Worm (Caenorhabditis elegans): ENCODE measurements around the gene srbc-14.

Gene srbc-14

ce11 chrV:17077889-17078288 lies 6.4 kb upstream of the srbc-14 start, which contains the start of gene T05E12.3:
Gene T05E12.3 (minus strand): TSS chrV:17077989.
- TF ChIP-seq ceh-32 (tag; optimal IDR thresholded peaks at IDR 0.05; ENCODE audit: poor library complexity) (no peak), dmd-6 (GFP tag; IDR thresholded peaks at IDR 0.05) (peak; percentile 58)

ce11 chrV:17075900-17076299 lies 4.4 kb upstream of the srbc-14 start, which contains the start of gene str-125:
Gene str-125 (minus strand): TSS chrV:17076000.
- no peak for TF ChIP-seq zfp-2 (tag; optimal IDR thresholded peaks at IDR 0.05)

DNA sequence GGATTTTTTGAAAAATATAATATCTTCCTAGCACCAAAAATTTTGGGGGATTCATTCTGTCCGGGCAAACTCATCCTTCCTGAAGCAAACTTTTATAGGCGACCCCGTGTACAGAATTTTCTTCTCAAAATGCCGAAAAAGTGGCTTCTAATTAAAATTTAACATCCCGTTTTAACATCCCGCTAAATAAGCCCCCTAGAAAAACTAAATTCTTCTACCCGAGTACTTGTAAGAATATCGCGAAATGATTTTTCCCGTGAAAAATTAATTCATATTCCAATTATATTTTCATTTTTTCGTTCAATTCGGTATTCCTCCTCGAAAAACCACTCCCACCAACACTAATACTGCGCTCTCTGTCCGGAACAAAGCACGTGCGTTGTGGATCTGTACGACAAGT lies 2.6 kb downstream of the srbc-14 start, which contains the start of gene T05E12.8:
Gene T05E12.8, plus strand, starts transcription at position 301 of the 400 bp plus-strand sequence.
- no peak for TF ChIP-seq lin-15B (tag; optimal IDR thresholded peaks at IDR 0.05)
- TF ChIP-seq ztf-11 (tag; optimal IDR thresholded peaks at IDR 0.05) = no peak

- TF ChIP-seq aha-1 (tag) (peak; percentile 94), rbr-2 (tag; optimal IDR thresholded peaks at IDR 0.05) (no peak)
Measured at ce11 chrV:17066634-17067033, 4.8 kb downstream of the srbc-14 start.

DNA sequence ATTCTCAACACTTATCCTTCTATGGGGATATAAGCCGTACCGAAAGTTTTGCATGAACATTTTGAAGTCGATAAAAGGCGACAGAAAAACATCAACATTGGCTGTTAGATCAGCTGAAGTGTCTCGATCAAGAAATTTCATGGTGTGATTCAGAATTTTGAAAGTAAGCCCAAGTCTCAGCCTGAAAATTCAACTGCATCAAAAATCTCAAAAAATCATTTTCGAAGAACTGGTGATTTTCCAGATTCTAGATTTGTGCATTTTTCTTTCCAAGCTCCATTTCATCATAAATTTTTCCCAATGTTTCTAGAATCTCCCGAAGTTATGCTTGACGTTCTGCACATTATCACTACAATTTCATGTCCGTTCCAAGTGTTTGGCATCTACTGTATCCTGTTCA lies 6.8 kb downstream of the srbc-14 start, which contains the start of gene srh-255:
Gene srh-255, plus strand, starts transcription at position 301 of the 400 bp plus-strand sequence.
- TF ChIP-seq nhr-10 (tag; optimal IDR thresholded peaks at IDR 0.05) (no peak), ceh-62 (tag; optimal IDR thresholded peaks at IDR 0.05) (no peak), F10B5.3 (tag; optimal IDR thresholded peaks at IDR 0.05) (no peak), F44E2.7 (GFP tag; IDR thresholded peaks at IDR 0.05) (no peak), nhr-111 (GFP tag; optimal IDR thresholded peaks at IDR 0.05) (no peak), F26F4.8 (GFP tag; conservative IDR thresholded peaks at IDR 0.05) (no peak), nhr-237 (tag; optimal IDR thresholded peaks at IDR 0.05) (no peak), dve-1 (tag; optimal IDR thresholded peaks at IDR 0.05; ENCODE audit: insufficient read depth) (no peak), nhr-25 (tag; optimal IDR thresholded peaks at IDR 0.05; ENCODE audit: borderline replicate concordance, insufficient read depth) (no peak), saeg-2 (GFP tag; IDR thresholded peaks at IDR 0.05) (no peak), Y75B8A.6 (GFP tag; IDR thresholded peaks at IDR 0.05) (no peak), daf-8 (GFP tag; IDR thresholded peaks at IDR 0.05) (no peak)

ce11 chrV:17061585-17061984 lies 9.9 kb downstream of the srbc-14 start, which contains the start of gene F28B1.9:
Gene F28B1.9 (plus strand): TSS chrV:17061885.
- TF ChIP-seq duxl-1 (tag; optimal IDR thresholded peaks at IDR 0.05; ENCODE audit: poor library complexity) = no peak
- TF ChIP-seq ceh-20 (GFP tag; IDR thresholded peaks at IDR 0.05) = no peak
- no peak for TF ChIP-seq F10B5.3 (tag; optimal IDR thresholded peaks at IDR 0.05)
- no peak for TF ChIP-seq nhr-10 (tag; optimal IDR thresholded peaks at IDR 0.05)
- TF ChIP-seq unc-62 (GFP tag; optimal IDR thresholded peaks at IDR 0.05 in 1 of 2) = peak in 1 of 2 experiments; percentile 15
- no peak for TF ChIP-seq unc-62 (tag; optimal IDR thresholded peaks at IDR 0.05)
- no peak for TF ChIP-seq aly-2 (tag; optimal IDR thresholded peaks at IDR 0.05)
- TF ChIP-seq F26F4.8 (GFP tag; conservative IDR thresholded peaks at IDR 0.05) = no peak
- no peak for TF ChIP-seq daf-8 (GFP tag; IDR thresholded peaks at IDR 0.05)

DNA sequence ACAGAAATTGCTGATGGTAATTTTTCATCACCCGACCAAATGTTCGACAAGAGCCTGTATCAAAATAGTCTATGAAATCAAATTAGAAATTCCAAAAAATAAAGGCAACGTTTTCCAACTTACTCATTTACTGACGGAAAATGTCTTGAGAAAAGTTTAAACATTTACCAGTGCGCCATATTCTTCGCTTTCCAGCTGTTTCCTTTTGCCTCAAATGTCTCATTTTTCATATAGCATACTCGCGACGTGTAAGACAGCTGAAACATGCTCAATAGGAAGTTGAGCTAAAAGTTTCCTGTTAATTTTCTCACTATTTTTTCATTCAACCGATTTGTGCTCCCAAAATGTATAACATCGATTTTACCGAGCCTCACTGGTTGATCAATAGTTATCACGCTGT lies 11.5 kb downstream of the srbc-14 start, which contains the start of gene sri-66:
Gene sri-66, plus strand, starts transcription at position 301 of the 400 bp plus-strand sequence.
- TF ChIP-seq ceh-28 (tag; optimal IDR thresholded peaks at IDR 0.05) (no peak), vab-7 (GFP tag; IDR thresholded peaks at IDR 0.05) (no peak), pqm-1 (tag; optimal IDR thresholded peaks at IDR 0.05) (no peak), daf-12 (tag; optimal IDR thresholded peaks at IDR 0.05) (no peak), ceh-82 (tag; optimal IDR thresholded peaks at IDR 0.05) (no peak), D1046.2 (GFP tag; IDR thresholded peaks at IDR 0.05) (no peak), lin-29 (GFP tag; IDR thresholded peaks at IDR 0.05) (no peak), ctbp-1 (GFP tag; IDR thresholded peaks at IDR 0.05) (no peak), nhr-41 (GFP tag; IDR thresholded peaks at IDR 0.05) (no peak), ama-1 (optimal IDR thresholded peaks at IDR 0.05) (no peak), cey-2 (tag; optimal IDR thresholded peaks at IDR 0.05; ENCODE audit: borderline replicate concordance, insufficient read depth) (no peak), aha-1 (tag) (no peak)
